Fruit fly (Drosophila melanogaster) whole organism, embryonic: ENCODE data around the gene CkIIbeta.

Experiments
- Ada2b ChIP-seq: fragments of 200-800 bp; sonication (Bioruptor generic); IDR thresholded peaks from 2 replicates; pipeline ENCODE4 v1.3.6; 2022; ENCODE audit warnings: missing biosample characterization, missing genetic modification characterization
- CG10431 ChIP-seq: fragments of 200-800 bp; sonication (Bioruptor generic); optimal IDR thresholded peaks from 3 replicates; lab custom pipeline; 2018; ENCODE audit warnings: missing biosample characterization, mild to moderate bottlenecking, missing genetic modification characterization
- CG12299 ChIP-seq: fragments of 200-800 bp; sonication (Bioruptor generic); optimal IDR thresholded peaks from 2 replicates; lab custom pipeline; 2018; ENCODE audit warnings: missing biosample characterization, mild to moderate bottlenecking, missing genetic modification characterization
- CG13287 ChIP-seq: fragments of 200-800 bp; sonication (Bioruptor generic); IDR thresholded peaks from 2 replicates; pipeline ENCODE4 v1.3.6; 2022; ENCODE audit warnings: missing biosample characterization, missing genetic modification characterization; ENCODE audit not compliant: partially characterized antibody
- CG15514 ChIP-seq: fragments of 200-800 bp; sonication (Bioruptor generic); optimal IDR thresholded peaks from 3 replicates; lab custom pipeline; 2017; ENCODE audit warnings: missing biosample characterization, missing genetic modification characterization, mild to moderate bottlenecking, moderate library complexity, missing genetic modification reagents
- CG15601 ChIP-seq: fragments of 200-800 bp; sonication (Bioruptor generic); optimal IDR thresholded peaks from 3 replicates; lab custom pipeline; 2019; ENCODE audit warnings: missing biosample characterization, mild to moderate bottlenecking, missing genetic modification characterization, moderate library complexity
- CG17802 ChIP-seq: fragments of 200-800 bp; sonication (Bioruptor generic); optimal IDR thresholded peaks from 2 replicates; lab custom pipeline; 2018; ENCODE audit warnings: missing biosample characterization, mild to moderate bottlenecking, missing genetic modification characterization, moderate library complexity
- CG18262 ChIP-seq: fragments of 200-800 bp; optimal IDR thresholded peaks from 3 replicates; lab custom pipeline; 2019; ENCODE audit warnings: missing biosample characterization, mild to moderate bottlenecking, missing genetic modification characterization, moderate library complexity
- CG31224 ChIP-seq: fragments of 200-800 bp; sonication (Bioruptor generic); IDR thresholded peaks from 2 replicates; pipeline ENCODE4 v1.3.6; 2022; ENCODE audit warnings: missing biosample characterization, missing genetic modification characterization
- CG3281 ChIP-seq: fragments of 200-800 bp; sonication (Bioruptor generic); optimal IDR thresholded peaks from 3 replicates; lab custom pipeline; 2017; ENCODE audit warnings: missing biosample characterization, mild to moderate bottlenecking, missing genetic modification characterization
- CG3407 ChIP-seq: fragments of 200-800 bp; sonication (Bioruptor generic); optimal IDR thresholded peaks from 2 replicates; lab custom pipeline; 2018; ENCODE audit warnings: missing biosample characterization, mild to moderate bottlenecking, missing genetic modification characterization
- CG34224 ChIP-seq: fragments of 200-800 bp; sonication (Bioruptor generic); IDR thresholded peaks from 3 replicates; pipeline ENCODE4 v1.3.6; 2022; ENCODE audit warnings: missing biosample characterization, missing genetic modification characterization; ENCODE audit not compliant: partially characterized antibody
- CG34376 ChIP-seq: fragments of 200-800 bp; sonication (Bioruptor generic); optimal IDR thresholded peaks from 2 replicates; lab custom pipeline; 2018; ENCODE audit warnings: missing biosample characterization, mild to moderate bottlenecking, missing genetic modification characterization
- CG42726 ChIP-seq: fragments of 200-800 bp; sonication (Bioruptor generic); IDR thresholded peaks from 2 replicates; pipeline ENCODE4 v1.3.6; 2022; ENCODE audit warnings: missing biosample characterization, missing genetic modification characterization; ENCODE audit not compliant: partially characterized antibody
- CG4617 ChIP-seq: fragments of 200-800 bp; sonication (Bioruptor generic); optimal IDR thresholded peaks from 3 replicates; lab custom pipeline; 2016; ENCODE audit warnings: missing biosample characterization, missing genetic modification characterization, borderline replicate concordance
- CG6765 ChIP-seq: fragments of 200-800 bp; sonication (Bioruptor generic); optimal IDR thresholded peaks from 3 replicates; lab custom pipeline; 2017; ENCODE audit warnings: missing biosample characterization, mild to moderate bottlenecking, missing genetic modification characterization
- CG8089 ChIP-seq: fragments of 200-800 bp; sonication (Bioruptor generic); optimal IDR thresholded peaks from 3 replicates; lab custom pipeline; 2016; ENCODE audit warnings: missing biosample characterization, missing genetic modification characterization
- Deaf1 ChIP-seq: fragments of 200-800 bp; optimal IDR thresholded peaks from 3 replicates; lab custom pipeline; 2019; ENCODE audit warnings: missing biosample characterization, mild to moderate bottlenecking, missing genetic modification characterization, moderate library complexity
- Dll ChIP-seq: fragments of 200-800 bp; sonication (Bioruptor generic); IDR thresholded peaks from 4 replicates; pipeline ENCODE4 v1.3.6; 2022; ENCODE audit warnings: missing biosample characterization, missing genetic modification characterization; ENCODE audit not compliant: partially characterized antibody
- Drgx ChIP-seq: fragments of 200-800 bp; sonication (Bioruptor generic); IDR thresholded peaks from 2 replicates; pipeline ENCODE4 v1.3.6; 2022; ENCODE audit warnings: missing biosample characterization, missing genetic modification characterization
- Elba2 ChIP-seq: fragments of 200-800 bp; sonication (Bioruptor generic); optimal IDR thresholded peaks from 3 replicates; lab custom pipeline; 2016; ENCODE audit warnings: missing biosample characterization, missing genetic modification characterization
- H15 ChIP-seq: fragments of 200-800 bp; sonication (Bioruptor generic); IDR thresholded peaks from 3 replicates; pipeline ENCODE4 v1.3.6; 2022; ENCODE audit warnings: missing biosample characterization, missing genetic modification characterization
- Hmr ChIP-seq: fragments of 200-800 bp; sonication (Bioruptor generic); optimal IDR thresholded peaks from 3 replicates; lab custom pipeline; 2017; ENCODE audit warnings: mild to moderate bottlenecking, missing biosample characterization, missing genetic modification reagents, missing genetic modification characterization
- Hmx ChIP-seq: fragments of 200-800 bp; sonication (Bioruptor generic); optimal IDR thresholded peaks from 2 replicates; lab custom pipeline; 2016; ENCODE audit warnings: missing biosample characterization, missing genetic modification characterization
- MESR4 ChIP-seq: fragments of 200-800 bp; sonication (Bioruptor generic); optimal IDR thresholded peaks from 2 replicates; lab custom pipeline; 2018; ENCODE audit warnings: missing biosample characterization, mild to moderate bottlenecking, missing genetic modification characterization, moderate library complexity
- Nf-YB ChIP-seq: fragments of 200-800 bp; sonication (Bioruptor generic); optimal IDR thresholded peaks from 3 replicates; lab custom pipeline; 2019; ENCODE audit warnings: missing biosample characterization, mild to moderate bottlenecking, missing genetic modification characterization, moderate library complexity
- amos ChIP-seq: fragments of 200-800 bp; sonication (Bioruptor generic); IDR thresholded peaks from 2 replicates; pipeline ENCODE4 v1.3.6; 2022; ENCODE audit warnings: missing biosample characterization, missing genetic modification characterization; ENCODE audit not compliant: partially characterized antibody
- ato ChIP-seq: fragments of 200-800 bp; sonication (Bioruptor generic); IDR thresholded peaks from 2 replicates; pipeline ENCODE4 v1.3.6; 2022; ENCODE audit warnings: missing biosample characterization, missing genetic modification characterization; ENCODE audit not compliant: partially characterized antibody
- bcd ChIP-seq: fragments of 200-800 bp; sonication (Bioruptor generic); optimal IDR thresholded peaks from 2 replicates; lab custom pipeline; 2017; ENCODE audit warnings: missing biosample characterization, mild to moderate bottlenecking, missing genetic modification characterization
- bowl ChIP-seq: fragments of 200-800 bp; sonication (Bioruptor generic); IDR thresholded peaks from 2 replicates; pipeline ENCODE4 v1.3.6; 2022; ENCODE audit warnings: missing biosample characterization, missing genetic modification characterization
- bsh ChIP-seq, 2 experiments: fragments of 200-800 bp; sonication (Bioruptor generic); optimal IDR thresholded peaks; 2 replicates each; lab custom pipeline; 2017 to 2018; ENCODE audit warnings: mild to moderate bottlenecking in 2 of 2, missing biosample characterization in 2 of 2, missing genetic modification characterization in 2 of 2, moderate library complexity in 1 of 2
- ci ChIP-seq: fragments of 200-800 bp; sonication (Bioruptor generic); IDR thresholded peaks from 3 replicates; pipeline ENCODE4 v1.3.6; 2022; ENCODE audit warnings: missing biosample characterization, missing genetic modification characterization
- dmrt11E ChIP-seq: fragments of 200-800 bp; sonication (Bioruptor generic); optimal IDR thresholded peaks from 3 replicates; lab custom pipeline; 2018; ENCODE audit warnings: missing biosample characterization, mild to moderate bottlenecking, missing genetic modification characterization, moderate library complexity
- fu2 ChIP-seq: fragments of 200-800 bp; sonication (Bioruptor generic); optimal IDR thresholded peaks from 2 replicates; lab custom pipeline; 2016; ENCODE audit warnings: missing biosample characterization, missing genetic modification characterization
- gcm ChIP-seq: fragments of 200-800 bp; sonication (Bioruptor generic); optimal IDR thresholded peaks from 2 replicates; lab custom pipeline; 2019; ENCODE audit warnings: missing biosample characterization, mild to moderate bottlenecking, missing genetic modification characterization, moderate library complexity
- jigr1 ChIP-seq: fragments of 200-800 bp; sonication (Bioruptor generic); IDR thresholded peaks from 3 replicates; pipeline ENCODE4 v1.3.6; 2022; ENCODE audit warnings: missing biosample characterization, missing genetic modification characterization
- kay ChIP-seq: fragments of 200-800 bp; sonication (Bioruptor generic); optimal IDR thresholded peaks from 2 replicates; lab custom pipeline; 2016; ENCODE audit warnings: missing biosample characterization, missing genetic modification characterization
- mirr ChIP-seq: fragments of 200-800 bp; sonication (Bioruptor generic); optimal IDR thresholded peaks from 3 replicates; lab custom pipeline; 2018; ENCODE audit warnings: missing biosample characterization, mild to moderate bottlenecking, missing genetic modification characterization
- nerfin-1 ChIP-seq: fragments of 200-800 bp; sonication (Bioruptor generic); optimal IDR thresholded peaks from 3 replicates; lab custom pipeline; 2019; ENCODE audit warnings: missing biosample characterization, mild to moderate bottlenecking, missing genetic modification characterization, moderate library complexity
- nmo ChIP-seq: fragments of 200-800 bp; sonication (Bioruptor generic); optimal IDR thresholded peaks from 2 replicates; lab custom pipeline; 2018; ENCODE audit warnings: missing biosample characterization, mild to moderate bottlenecking, missing genetic modification characterization, moderate library complexity
- otp ChIP-seq: fragments of 200-800 bp; sonication (Bioruptor generic); IDR thresholded peaks from 3 replicates; pipeline ENCODE4, ENCODE4 v1.3.6; 2022; ENCODE audit warnings: missing biosample characterization, missing genetic modification characterization
- pum ChIP-seq: fragments of 200-800 bp; sonication (Bioruptor generic); optimal IDR thresholded peaks from 2 replicates; lab custom pipeline; 2016; ENCODE audit warnings: missing biosample characterization, missing genetic modification characterization
- repo ChIP-seq: fragments of 200-800 bp; sonication (Bioruptor generic); optimal IDR thresholded peaks from 2 replicates; lab custom pipeline; 2016; ENCODE audit warnings: missing biosample characterization, missing genetic modification characterization
- sob ChIP-seq: fragments of 200-800 bp; sonication (Bioruptor generic); IDR thresholded peaks from 2 replicates; pipeline ENCODE4 v1.3.6; 2022; ENCODE audit warnings: missing biosample characterization, missing genetic modification characterization
- tll ChIP-seq, 2 experiments: fragments of 200-800 bp in 1 of 2; fragments of >200 bp in 1 of 2; sonication (Bioruptor generic) in 1 of 2; optimal IDR thresholded peaks; 2 replicates each; lab custom pipeline; 2017 to 2019; ENCODE audit warnings: missing biosample characterization in 2 of 2, missing genetic modification characterization in 2 of 2, mild to moderate bottlenecking in 1 of 2, moderate library complexity in 1 of 2
- trh ChIP-seq: fragments of 200-800 bp; sonication (Bioruptor generic); optimal IDR thresholded peaks from 2 replicates; lab custom pipeline; 2016; ENCODE audit warnings: missing biosample characterization, missing genetic modification characterization
- z ChIP-seq: fragments of 200-800 bp; sonication (Bioruptor generic); IDR thresholded peaks from 3 replicates; pipeline ENCODE4 v1.3.6; 2022; ENCODE audit warnings: missing biosample characterization, missing genetic modification characterization

Gene CkIIbeta

DNA sequence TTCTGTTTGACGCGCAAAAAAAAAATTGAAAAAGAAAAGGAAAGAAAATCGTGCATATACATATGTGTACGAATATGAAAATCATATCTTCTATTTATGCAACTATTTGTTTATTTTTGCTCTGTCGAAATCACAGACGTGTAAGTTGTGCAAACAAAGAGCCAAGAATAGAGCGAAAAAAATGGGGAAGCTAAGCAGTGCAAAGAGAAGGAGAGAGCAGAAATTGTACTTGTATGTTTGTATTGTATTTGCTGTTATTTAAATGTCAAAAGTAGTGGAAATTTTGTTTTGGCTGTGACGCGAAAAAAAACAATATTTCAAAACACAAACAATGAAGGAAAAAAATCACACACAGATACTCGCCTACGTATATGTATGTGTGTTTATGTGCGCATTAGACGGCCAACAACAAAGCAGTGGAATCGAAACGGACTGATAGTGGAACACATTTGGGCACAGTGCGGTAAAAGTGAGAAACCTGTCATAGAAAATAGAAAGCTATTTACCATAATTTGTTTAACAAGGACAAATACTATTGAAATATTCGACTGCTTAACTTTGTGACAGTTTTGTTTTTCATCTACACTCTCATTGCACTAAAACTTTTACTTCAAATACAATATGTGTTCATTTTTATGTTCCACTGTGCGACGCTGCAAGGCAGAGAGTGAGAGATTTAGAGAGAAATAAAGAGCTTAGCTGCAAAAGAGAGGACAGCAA is 25.9 kb downstream of the CkIIbeta start (continued):
- TF ChIP-seq nmo (GFP tag; lab: Kevin White, UChicago), result peak; percentile 95
- TF ChIP-seq Dll (GFP tag; lab: Robert Waterston, UW), result peak; percentile 47; the same call in 1 of the 4 replicates
- TF ChIP-seq ato (GFP tag; lab: Robert Waterston, UW), result no peak
- TF ChIP-seq CG15514, result peak; percentile 86
- TF ChIP-seq CG8089 (GFP tag; lab: Kevin White, UChicago), result peak; percentile 95
- TF ChIP-seq nerfin-1 (tag; lab: Kevin White, UChicago), result peak; percentile 90
- TF ChIP-seq z (GFP tag; lab: Robert Waterston, UW), result peak; percentile 71; the same call in 1 of the 3 replicates
- TF ChIP-seq sob (GFP tag; lab: Robert Waterston, UW), result peak; percentile 94
- TF ChIP-seq CG6765 (GFP tag; lab: Kevin White, UChicago), result peak; percentile 83
- peak; percentile 89 for TF ChIP-seq bcd (GFP tag; lab: Kevin White, UChicago)
- peak; percentile 78 for TF ChIP-seq kay (GFP tag; lab: Kevin White, UChicago)
- TF ChIP-seq dmrt11E (tag; lab: Kevin White, UChicago), result peak; percentile 94
- TF ChIP-seq fu2 (GFP tag; lab: Kevin White, UChicago), result peak; percentile 95
- peak; percentile 96 for TF ChIP-seq Ada2b (GFP tag; lab: Robert Waterston, UW)
- TF ChIP-seq CG3281, result peak; percentile 92
- TF ChIP-seq jigr1 (GFP tag; lab: Robert Waterston, UW), result peak; percentile 78; the same call in 2 of the 3 replicates
- TF ChIP-seq trh (GFP tag; lab: Kevin White, UChicago), result peak; percentile 77
- TF ChIP-seq CG4617 (GFP tag; lab: Kevin White, UChicago), result peak; percentile 76
- TF ChIP-seq CG10431 (GFP tag; lab: Kevin White, UChicago), result peak; percentile 66
- peak; percentile 87 for TF ChIP-seq bowl (GFP tag; lab: Robert Waterston, UW)
- TF ChIP-seq CG34376, result peak; percentile 80
- peak; percentile 82 for TF ChIP-seq Nf-YB (GFP tag; lab: Kevin White, UChicago)
- TF ChIP-seq pum (GFP tag; lab: Kevin White, UChicago), result peak; percentile 95
- TF ChIP-seq MESR4 (GFP tag; lab: Kevin White, UChicago), result peak; percentile 52
- peak; percentile 86 for TF ChIP-seq mirr (GFP tag; lab: Kevin White, UChicago)
- peak; percentile 93 for TF ChIP-seq H15 (GFP tag; lab: Robert Waterston, UW)
- TF ChIP-seq Hmx (GFP tag; lab: Kevin White, UChicago), result peak; percentile 82
- peak; percentile 98 for TF ChIP-seq Drgx
- TF ChIP-seq CG12299 (tag; lab: Kevin White, UChicago), result peak; percentile 88
- TF ChIP-seq CG3407 (GFP tag; lab: Kevin White, UChicago), result peak; percentile 92
- TF ChIP-seq bsh (GFP tag; optimal IDR thresholded peaks at IDR 0.05; lab: Kevin White, UChicago), result peak; percentile 93 to 97
- TF ChIP-seq Hmr (GFP tag; lab: Kevin White, UChicago), result peak; percentile 95
- peak; percentile 98 for TF ChIP-seq ci (GFP tag; lab: Robert Waterston, UW)
- peak; percentile 95 for TF ChIP-seq otp (GFP tag; lab: Robert Waterston, UW)
- TF ChIP-seq CG17802, result peak; percentile 69
- TF ChIP-seq Deaf1 (tag; lab: Kevin White, UChicago), result peak; percentile 72
- TF ChIP-seq tll (GFP tag; optimal IDR thresholded peaks at IDR 0.05; lab: Kevin White, UChicago), result no peak
- no peak for TF ChIP-seq amos (GFP tag; lab: Robert Waterston, UW)
- no peak; the same call in 2 of the 3 replicates for TF ChIP-seq CG34224 (GFP tag; lab: Robert Waterston, UW)
- TF ChIP-seq repo, result peak; percentile 94
- TF ChIP-seq gcm (GFP tag; lab: Kevin White, UChicago), result peak; percentile 96
- peak; percentile 59 for TF ChIP-seq CG13287 (GFP tag; lab: Robert Waterston, UW)
- TF ChIP-seq CG31224 (GFP tag; lab: Robert Waterston, UW), result peak; percentile 82
- peak; percentile 91 for TF ChIP-seq CG15601 (tag; lab: Kevin White, UChicago)
- TF ChIP-seq CG42726 (GFP tag; lab: Robert Waterston, UW), result no peak
- TF ChIP-seq CG18262 (tag; lab: Kevin White, UChicago), result peak; percentile 95
- peak; percentile 21 for TF ChIP-seq Elba2 (GFP tag; lab: Kevin White, UChicago)
